Worm (Caenorhabditis elegans) whole organism, L2 larva: ENCODE results near the gene exos-8.

Experiments
- Y55F3AM.14 ChIP-seq: fragments of 200-800 bp; sonication (Bioruptor generic); optimal IDR thresholded peaks from 2 replicates; lab custom pipeline; 2018; ENCODE audit warnings: mild to moderate bottlenecking, missing genetic modification characterization, missing compliant biosample characterization
- ZK546.5 ChIP-seq: sonication (generic microtip); optimal IDR thresholded peaks from 2 replicates; lab custom pipeline; 2017; ENCODE audit warnings: missing biosample characterization, missing genetic modification characterization
- blmp-1 ChIP-seq: sonication (generic microtip); optimal IDR thresholded peaks from 2 replicates; lab custom pipeline; 2017; ENCODE audit warnings: missing genetic modification characterization, mild to moderate bottlenecking, missing compliant biosample characterization, antibody characterized with exemption, moderate library complexity; ENCODE audit not compliant: insufficient read depth
- dmd-4 ChIP-seq: sonication (generic microtip); optimal IDR thresholded peaks from 2 replicates; lab custom pipeline; 2017; ENCODE audit warnings: missing biosample characterization, missing genetic modification characterization
- egl-27 ChIP-seq: sonication (generic microtip); optimal IDR thresholded peaks from 3 replicates; lab custom pipeline; 2017; ENCODE audit warnings: missing biosample characterization, missing genetic modification reagents, missing genetic modification characterization
- elt-3 ChIP-seq: sonication (generic microtip); optimal IDR thresholded peaks from 2 replicates; lab custom pipeline; 2017; ENCODE audit warnings: missing biosample characterization, missing genetic modification characterization
- lin-13 ChIP-seq: fragments of 150-350 bp; optimal IDR thresholded peaks from 2 replicates; lab custom pipeline; 2014; ENCODE audit warnings: missing biosample characterization, missing genetic modification reagents, missing genetic modification characterization
- mdl-1 ChIP-seq, 2 experiments: fragments of 150-350 bp in 1 of 2; sonication (generic microtip) in 1 of 2; optimal IDR thresholded peaks; 2 replicates each; lab custom pipeline; 2017; ENCODE audit warnings: missing biosample characterization in 2 of 2, missing genetic modification characterization in 2 of 2
- nhr-11 ChIP-seq: fragments of 150-350 bp; optimal IDR thresholded peaks from 2 replicates; lab custom pipeline; 2014; ENCODE audit warnings: missing biosample characterization, missing genetic modification characterization
- nhr-12 ChIP-seq: fragments of 150-350 bp; optimal IDR thresholded peaks from 2 replicates; lab custom pipeline; 2014; ENCODE audit warnings: missing biosample characterization, missing genetic modification characterization
- skn-1 ChIP-seq: sonication (generic microtip); optimal IDR thresholded peaks from 2 replicates; lab custom pipeline; 2017; ENCODE audit warnings: missing biosample characterization, missing genetic modification characterization
- snpc-4 ChIP-seq: fragments of 150-350 bp; optimal IDR thresholded peaks from 2 replicates; lab custom pipeline; 2014; ENCODE audit warnings: missing biosample characterization, missing genetic modification characterization
- unc-62 ChIP-seq: fragments of 150-350 bp; optimal IDR thresholded peaks from 2 replicates; lab custom pipeline; 2014; ENCODE audit warnings: missing biosample characterization, missing genetic modification reagents, missing genetic modification characterization
- ztf-11 ChIP-seq: sonication (generic microtip); optimal IDR thresholded peaks from 2 replicates; lab custom pipeline; 2017; ENCODE audit warnings: missing biosample characterization, missing genetic modification characterization

DNA sequence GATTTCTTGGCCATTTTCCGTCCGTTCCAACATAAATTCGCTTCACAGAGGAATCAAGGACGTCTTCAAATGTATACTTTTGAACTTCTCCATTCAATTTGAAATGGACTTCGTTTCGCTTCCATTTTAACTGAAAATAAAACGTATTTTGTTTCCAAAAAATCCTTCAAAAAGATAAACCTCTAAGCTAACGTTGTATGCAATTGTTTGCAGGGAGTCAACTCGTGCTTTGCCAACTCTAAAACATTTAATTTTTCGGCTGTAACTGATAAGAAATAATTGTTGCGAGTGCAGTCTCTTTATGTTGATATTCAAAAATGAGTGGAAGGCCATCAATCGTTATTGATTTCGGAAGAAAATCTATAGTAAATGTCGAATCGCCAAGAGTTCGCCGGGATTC, 26.5 kb downstream of the exos-8 start, which contains the start of gene F41G3.18:
- TF ChIP-seq lin-13 (GFP tag; lab: Kevin White, UChicago) (no peak), unc-62 (GFP tag; lab: Kevin White, UChicago) (no peak), nhr-12 (tag; lab: Kevin White, UChicago) (no peak), mdl-1 (tag; optimal IDR thresholded peaks at IDR 0.05; lab: Kevin White, UChicago) (no peak), elt-3 (tag; lab: Kevin White, UChicago) (no peak), skn-1 (tag; lab: Kevin White, UChicago) (no peak), snpc-4 (tag; lab: Kevin White, UChicago) (no peak), dmd-4 (no peak), blmp-1 (tag; lab: Kevin White, UChicago) (no peak), Y55F3AM.14 (GFP tag; lab: Kevin White, UChicago) (no peak), ZK546.5 (tag; lab: Kevin White, UChicago) (no peak), egl-27 (tag; lab: Kevin White, UChicago) (no peak), ztf-11 (tag; lab: Kevin White, UChicago) (no peak), nhr-11 (tag; lab: Kevin White, UChicago) (no peak)
